Worm (Caenorhabditis elegans) whole organism, young adult: ENCODE data around the gene frm-10.

ENCODE experiments used
- B0035.1 ChIP-seq: sonication (generic microtip); optimal IDR thresholded peaks from 2 replicates; lab custom pipeline; 2016; ENCODE audit warnings: missing genetic modification characterization, mild to moderate bottlenecking, missing compliant biosample characterization, missing genotype, missing genetic modification reagents
- B0336.3 ChIP-seq: fragments of 200-800 bp; sonication (Bioruptor generic); IDR thresholded peaks from 2 replicates; pipeline ENCODE4 v1.3.6; 2022; ENCODE audit warnings: missing genetic modification characterization, missing compliant biosample characterization
- C06A6.2 ChIP-seq: fragments of 200-800 bp; sonication (Bioruptor generic); conservative IDR thresholded peaks from 2 replicates; pipeline ENCODE4 v1.3.6; 2022; ENCODE audit warnings: missing genetic modification characterization, missing compliant biosample characterization
- F22D6.2 ChIP-seq: sonication (generic microtip); optimal IDR thresholded peaks from 2 replicates; lab custom pipeline; 2016; ENCODE audit warnings: mild to moderate bottlenecking, missing genetic modification characterization, missing compliant biosample characterization
- F23B12.7 ChIP-seq: sonication (generic microtip); optimal IDR thresholded peaks from 2 replicates; lab custom pipeline; 2017; ENCODE audit warnings: missing genetic modification characterization, mild to moderate bottlenecking, missing compliant biosample characterization, antibody characterized with exemption, moderate library complexity; ENCODE audit not compliant: insufficient read depth
- F37B4.10 ChIP-seq: fragments of 200-800 bp; sonication (Bioruptor generic); IDR thresholded peaks from 2 replicates; pipeline ENCODE4 v1.3.6; 2022; ENCODE audit warnings: missing genetic modification characterization, missing compliant biosample characterization
- F57C9.4 ChIP-seq: sonication (generic microtip); optimal IDR thresholded peaks from 2 replicates; lab custom pipeline; 2017; ENCODE audit warnings: mild to moderate bottlenecking, missing genetic modification characterization, missing compliant biosample characterization
- K12H6.12 ChIP-seq: fragments of 200-800 bp; sonication (Bioruptor generic); optimal IDR thresholded peaks from 2 replicates; lab custom pipeline; 2018; ENCODE audit warnings: mild to moderate bottlenecking, missing genetic modification characterization, missing compliant biosample characterization
- aptf-2 ChIP-seq: fragments of 200-800 bp; sonication (Bioruptor generic); conservative IDR thresholded peaks from 2 replicates; pipeline ENCODE4 v1.3.6; 2022; ENCODE audit warnings: missing genetic modification reagents, missing genetic modification characterization, missing compliant biosample characterization
- athp-1 ChIP-seq: sonication (generic microtip); optimal IDR thresholded peaks from 2 replicates; lab custom pipeline; 2017; ENCODE audit warnings: mild to moderate bottlenecking, missing genetic modification characterization, missing compliant biosample characterization
- attf-5 ChIP-seq: fragments of 200-800 bp; sonication (Bioruptor generic); optimal IDR thresholded peaks from 2 replicates; lab custom pipeline; 2018; ENCODE audit warnings: mild to moderate bottlenecking, missing genetic modification characterization, missing compliant biosample characterization
- attf-6 ChIP-seq: fragments of 200-800 bp; sonication (Bioruptor generic); IDR thresholded peaks from 2 replicates; pipeline ENCODE4 v1.3.6; 2022; ENCODE audit warnings: missing genetic modification reagents, missing genetic modification characterization, missing compliant biosample characterization
- bed-1 ChIP-seq: fragments of 200-800 bp; sonication (Bioruptor generic); IDR thresholded peaks from 2 replicates; pipeline ENCODE4 v1.3.6; 2022; ENCODE audit warnings: missing genetic modification reagents, missing genetic modification characterization, missing compliant biosample characterization
- ceh-27 ChIP-seq: fragments of 200-800 bp; sonication (Bioruptor generic); optimal IDR thresholded peaks from 2 replicates; lab custom pipeline; 2018; ENCODE audit warnings: mild to moderate bottlenecking, missing genetic modification characterization, moderate library complexity, missing compliant biosample characterization
- ceh-58 ChIP-seq: fragments of 200-800 bp; sonication (Bioruptor generic); IDR thresholded peaks from 2 replicates; pipeline ENCODE4 v1.3.6; 2022; ENCODE audit warnings: missing genetic modification characterization, missing compliant biosample characterization
- chd-7 ChIP-seq: sonication (generic microtip); optimal IDR thresholded peaks from 2 replicates; lab custom pipeline; 2016; ENCODE audit warnings: mild to moderate bottlenecking, missing genetic modification characterization, moderate library complexity, missing compliant biosample characterization
- dox-1 ChIP-seq: fragments of 200-800 bp; sonication (Bioruptor generic); IDR thresholded peaks from 2 replicates; pipeline ENCODE4 v1.3.6; 2022; ENCODE audit warnings: missing genetic modification reagents, missing genetic modification characterization, missing compliant biosample characterization
- egl-44 ChIP-seq: fragments of 200-800 bp; sonication (Bioruptor generic); IDR thresholded peaks from 2 replicates; pipeline ENCODE4 v1.3.6; 2022; ENCODE audit warnings: missing genetic modification reagents, missing genetic modification characterization, missing compliant biosample characterization
- ets-4 ChIP-seq: fragments of 200-800 bp; sonication (Bioruptor generic); optimal IDR thresholded peaks from 2 replicates; lab custom pipeline; 2018; ENCODE audit warnings: mild to moderate bottlenecking, missing genetic modification characterization, missing compliant biosample characterization
- hmg-1.2 ChIP-seq: fragments of 200-800 bp; sonication (Bioruptor generic); IDR thresholded peaks from 2 replicates; pipeline ENCODE4 v1.3.6; 2022; ENCODE audit warnings: missing genetic modification reagents, missing genetic modification characterization, missing compliant biosample characterization
- lag-1 ChIP-seq: fragments of 200-800 bp; sonication (Bioruptor generic); IDR thresholded peaks from 2 replicates; pipeline ENCODE4 v1.3.6; 2022; ENCODE audit warnings: missing genetic modification reagents, missing genetic modification characterization, missing compliant biosample characterization
- let-607 ChIP-seq, 2 experiments: fragments of 200-800 bp in 1 of 2; sonication (Bioruptor generic) in 1 of 2; sonication (generic microtip) in 1 of 2; optimal IDR thresholded peaks; 2 replicates each; lab custom pipeline; 2016 to 2018; ENCODE audit warnings: mild to moderate bottlenecking in 2 of 2, missing compliant biosample characterization in 2 of 2, missing genetic modification characterization in 2 of 2, moderate library complexity in 2 of 2, missing genotype in 1 of 2
- lin-54 ChIP-seq: fragments of 200-800 bp; sonication (Bioruptor generic); optimal IDR thresholded peaks from 2 replicates; lab custom pipeline; 2018; ENCODE audit warnings: mild to moderate bottlenecking, missing genetic modification characterization, missing compliant biosample characterization
- lir-1 ChIP-seq: fragments of 200-800 bp; sonication (Bioruptor generic); conservative IDR thresholded peaks from 2 replicates; pipeline ENCODE4 v1.3.6; 2022; ENCODE audit warnings: missing genetic modification reagents, missing genetic modification characterization, missing compliant biosample characterization
- lsl-1 ChIP-seq: fragments of 200-800 bp; sonication (Bioruptor generic); optimal IDR thresholded peaks from 2 replicates; lab custom pipeline; 2018; ENCODE audit warnings: mild to moderate bottlenecking, missing genetic modification characterization, moderate library complexity, missing compliant biosample characterization
- mcd-1 ChIP-seq: fragments of 200-800 bp; sonication (Bioruptor generic); IDR thresholded peaks from 2 replicates; pipeline ENCODE4 v1.3.6; 2022; ENCODE audit warnings: missing genetic modification reagents, missing genetic modification characterization, missing compliant biosample characterization
- mes-4 ChIP-seq: sonication (generic microtip); optimal IDR thresholded peaks from 2 replicates; lab custom pipeline; 2016; ENCODE audit warnings: missing genotype, missing genetic modification characterization, missing compliant biosample characterization
- nfyb-1 ChIP-seq: fragments of 200-800 bp; sonication (Bioruptor generic); IDR thresholded peaks from 2 replicates; pipeline ENCODE4 v1.3.6; 2022; ENCODE audit warnings: missing genetic modification reagents, missing genetic modification characterization, missing compliant biosample characterization
- nhr-120 ChIP-seq: fragments of 200-800 bp; sonication (Bioruptor generic); IDR thresholded peaks from 2 replicates; pipeline ENCODE4 v1.3.6; 2022; ENCODE audit warnings: missing genetic modification characterization, missing compliant biosample characterization
- nhr-27 ChIP-seq: fragments of 200-800 bp; sonication (Bioruptor generic); optimal IDR thresholded peaks from 2 replicates; lab custom pipeline; 2018; ENCODE audit warnings: mild to moderate bottlenecking, missing genetic modification characterization, moderate library complexity, missing compliant biosample characterization
- pha-4 ChIP-seq: fragments of 150-350 bp; sonication (generic microtip); optimal IDR thresholded peaks from 2 replicates; lab custom pipeline; 2014; ENCODE audit warnings: missing biosample characterization, missing genetic modification reagents, missing genetic modification characterization
- rcor-1 ChIP-seq: fragments of 200-800 bp; sonication (Bioruptor generic); IDR thresholded peaks from 2 replicates; pipeline ENCODE4 v1.3.6; 2022; ENCODE audit warnings: missing genetic modification reagents, missing genetic modification characterization, missing compliant biosample characterization
- rec-8 ChIP-seq, 2 experiments: sonication (generic microtip); optimal IDR thresholded peaks; 2 replicates each; lab custom pipeline; 2016; ENCODE audit warnings: mild to moderate bottlenecking in 2 of 2, missing genetic modification characterization in 2 of 2, missing genetic modification reagents in 2 of 2, missing genotype in 2 of 2, missing biosample characterization in 1 of 2, missing compliant biosample characterization in 1 of 2, moderate library complexity in 1 of 2
- sdz-38 ChIP-seq: sonication (generic microtip); optimal IDR thresholded peaks from 2 replicates; lab custom pipeline; 2016; ENCODE audit warnings: missing genotype, missing genetic modification characterization, missing compliant biosample characterization
- snpc-1.1 ChIP-seq: sonication (generic microtip); optimal IDR thresholded peaks from 2 replicates; lab custom pipeline; 2017; ENCODE audit warnings: missing genetic modification characterization, mild to moderate bottlenecking, missing compliant biosample characterization, antibody characterized with exemption, moderate library complexity, missing genotype, missing genetic modification reagents; ENCODE audit not compliant: insufficient read depth
- snpc-1.3 ChIP-seq: sonication (generic microtip); optimal IDR thresholded peaks from 2 replicates; lab custom pipeline; 2017; ENCODE audit warnings: missing genetic modification characterization, mild to moderate bottlenecking, missing compliant biosample characterization, antibody characterized with exemption, moderate library complexity, missing genotype, missing genetic modification reagents; ENCODE audit not compliant: insufficient read depth
- snpc-3.4 ChIP-seq: sonication (generic microtip); optimal IDR thresholded peaks from 2 replicates; lab custom pipeline; 2017; ENCODE audit warnings: missing genetic modification characterization, mild to moderate bottlenecking, missing compliant biosample characterization, antibody characterized with exemption, moderate library complexity, missing genotype, missing genetic modification reagents
- sptf-2 ChIP-seq: fragments of 200-800 bp; sonication (Bioruptor generic); optimal IDR thresholded peaks from 2 replicates; lab custom pipeline; 2018; ENCODE audit warnings: mild to moderate bottlenecking, missing genetic modification characterization, missing compliant biosample characterization
- tbp1 ChIP-seq: fragments of 200-800 bp; sonication (Bioruptor generic); optimal IDR thresholded peaks from 2 replicates; lab custom pipeline; 2018; ENCODE audit warnings: mild to moderate bottlenecking, missing genetic modification characterization, missing compliant biosample characterization
- tbx-9 ChIP-seq: sonication (generic microtip); optimal IDR thresholded peaks from 2 replicates; lab custom pipeline; 2016; ENCODE audit warnings: borderline replicate concordance, missing genetic modification characterization, inconsistent platforms, missing compliant biosample characterization
- tlf-1 ChIP-seq: fragments of 200-800 bp; sonication (Bioruptor generic); optimal IDR thresholded peaks from 2 replicates; lab custom pipeline; 2018; ENCODE audit warnings: mild to moderate bottlenecking, missing genetic modification characterization, missing compliant biosample characterization
- unc-130 ChIP-seq: sonication (generic microtip); optimal IDR thresholded peaks from 2 replicates; lab custom pipeline; 2016; ENCODE audit warnings: missing genetic modification reagents, missing genetic modification characterization, missing compliant biosample characterization
- unc-62 ChIP-seq: fragments of 150-350 bp; optimal IDR thresholded peaks from 2 replicates; lab custom pipeline; 2014; ENCODE audit warnings: missing biosample characterization, missing genetic modification reagents, missing genetic modification characterization
- ztf-26 ChIP-seq: sonication (generic microtip); optimal IDR thresholded peaks from 2 replicates; lab custom pipeline; 2017; ENCODE audit warnings: missing genetic modification characterization, missing compliant biosample characterization
- ztf-3 ChIP-seq: fragments of 200-800 bp; sonication (Bioruptor generic); optimal IDR thresholded peaks from 2 replicates; lab custom pipeline; 2018; ENCODE audit warnings: mild to moderate bottlenecking, missing genetic modification characterization, missing compliant biosample characterization

frm-10 gene

DNA sequence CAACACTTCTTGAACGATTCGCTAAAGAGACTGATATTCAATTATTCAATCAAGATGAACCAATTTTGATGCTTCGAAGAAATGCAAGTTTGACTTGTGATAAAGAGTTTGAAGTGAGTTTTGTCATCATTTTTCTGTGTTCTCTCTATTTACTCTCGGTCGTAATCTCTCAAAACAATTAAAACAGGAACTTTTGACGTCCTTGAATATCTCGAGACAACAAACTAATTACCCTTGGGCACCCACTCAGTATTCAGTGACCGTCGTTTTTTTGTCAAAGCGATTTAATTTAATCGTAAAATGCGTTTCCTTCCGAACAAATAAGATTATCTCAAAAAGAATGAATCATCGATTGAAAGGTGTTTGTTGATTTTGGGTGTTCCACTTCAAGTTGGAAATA is 1.1 kb downstream of the frm-10 start:
- TF ChIP-seq ceh-27 (GFP tag; lab: Kevin White, UChicago) (peak; percentile 4), nhr-120 (GFP tag; lab: Robert Waterston, UW) (no peak)

DNA sequence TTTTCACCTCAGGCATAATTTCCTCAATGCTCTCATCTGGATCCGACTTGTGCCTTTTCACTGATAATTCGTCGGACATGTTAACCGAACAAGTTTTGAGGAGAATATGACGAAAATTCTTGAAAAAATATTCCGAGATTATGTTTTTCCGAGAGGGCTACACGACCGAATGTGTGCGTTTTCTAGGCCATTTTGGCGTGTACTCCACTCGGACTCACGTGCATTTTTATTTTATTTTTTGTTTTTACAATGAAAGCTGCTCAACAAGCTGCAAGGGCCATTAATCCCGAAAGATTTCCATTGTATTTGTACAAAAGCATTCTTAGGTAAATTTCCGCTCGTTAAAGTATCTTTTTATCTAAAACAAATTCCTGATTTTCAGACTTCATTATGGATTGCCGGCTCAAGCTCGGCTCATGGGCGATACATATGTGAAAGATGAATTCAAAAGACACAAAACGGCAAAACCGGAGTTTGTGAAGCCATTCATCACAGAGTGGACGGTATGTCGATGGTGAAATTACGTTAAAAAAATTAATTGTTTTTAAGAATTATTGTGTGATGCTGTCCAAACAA is 5.3 kb downstream of the frm-10 start, which contains the start of the genes F25H9.6 and F25H9.7:
F25H9.6 (minus strand) TSS at position 172 of the 576 bp plus-strand sequence.
F25H9.7 (plus strand) TSS at position 187 of the 576 bp plus-strand sequence.
- TF ChIP-seq sptf-2 (GFP tag; lab: Kevin White, UChicago) (no peak), B0035.1 (tag; lab: Kevin White, UChicago) (peak; percentile 42), tbp1 (GFP tag; lab: Kevin White, UChicago) (peak; percentile 58), nhr-27 (tag; lab: Kevin White, UChicago) (peak; percentile 46), rcor-1 (peak; percentile 73), K12H6.12 (peak; percentile 92), F23B12.7 (tag; lab: Kevin White, UChicago) (peak; percentile 16), snpc-1.1 (tag; lab: Kevin White, UChicago) (no peak), bed-1 (GFP tag; lab: Robert Waterston, UW) (0 out of 2 replicates have a peak, but pooled peaks have one; percentile 37), dox-1 (GFP tag; lab: Robert Waterston, UW) (peak; percentile 88; the same call in 1 of the 2 replicates), lir-1 (GFP tag; lab: Robert Waterston, UW) (peak; percentile 93), rec-8 (tag; optimal IDR thresholded peaks at IDR 0.05; lab: Kevin White, UChicago) (peak; percentile 31 to 92), pha-4 (tag; lab: Kevin White, UChicago) (no peak), unc-130 (GFP tag; lab: Kevin White, UChicago) (peak; percentile 96), snpc-1.3 (peak; percentile 31), attf-6 (GFP tag; lab: Robert Waterston, UW) (peak; percentile 66), ztf-3 (GFP tag; lab: Kevin White, UChicago) (no peak), attf-5 (GFP tag; lab: Kevin White, UChicago) (no peak), tlf-1 (GFP tag; lab: Kevin White, UChicago) (peak; percentile 70), ztf-26 (tag; lab: Kevin White, UChicago) (no peak), nfyb-1 (GFP tag; lab: Robert Waterston, UW) (peak; percentile 81), F57C9.4 (tag; lab: Kevin White, UChicago) (peak; percentile 24), lin-54 (peak; percentile 65), hmg-1.2 (GFP tag; lab: Robert Waterston, UW) (0 out of 2 replicates have a peak, but pooled peaks have one; percentile 29), unc-62 (no peak), snpc-3.4 (tag; lab: Kevin White, UChicago) (peak; percentile 51), lsl-1 (GFP tag; lab: Kevin White, UChicago) (peak; percentile 52), chd-7 (tag; lab: Kevin White, UChicago) (peak; percentile 83), egl-44 (GFP tag; lab: Robert Waterston, UW) (peak; percentile 53; the same call in 1 of the 2 replicates), lag-1 (GFP tag; lab: Robert Waterston, UW) (no peak), ceh-27 (GFP tag; lab: Kevin White, UChicago) (peak; percentile 95), ceh-58 (no peak), aptf-2 (GFP tag; lab: Robert Waterston, UW) (peak; percentile 82; the same call in 1 of the 2 replicates), B0336.3 (GFP tag; lab: Robert Waterston, UW) (peak; percentile 57; the same call in 1 of the 2 replicates), F22D6.2 (tag; lab: Kevin White, UChicago) (peak; percentile 76), ets-4 (GFP tag; lab: Kevin White, UChicago) (no peak), sdz-38 (tag; lab: Kevin White, UChicago) (no peak), tbx-9 (tag; lab: Kevin White, UChicago) (no peak), C06A6.2 (GFP tag; lab: Robert Waterston, UW) (no peak), mcd-1 (GFP tag; lab: Robert Waterston, UW) (peak; percentile 82), F37B4.10 (no peak), athp-1 (tag; lab: Kevin White, UChicago) (peak; percentile 79), let-607 (tag; optimal IDR thresholded peaks at IDR 0.05; lab: Kevin White, UChicago) (peak in 1 of 2 experiments; percentile 71), mes-4 (tag; lab: Kevin White, UChicago) (no peak)
